Fruit fly (Drosophila melanogaster): ENCODE measurements around the gene CG3347.

DNA sequence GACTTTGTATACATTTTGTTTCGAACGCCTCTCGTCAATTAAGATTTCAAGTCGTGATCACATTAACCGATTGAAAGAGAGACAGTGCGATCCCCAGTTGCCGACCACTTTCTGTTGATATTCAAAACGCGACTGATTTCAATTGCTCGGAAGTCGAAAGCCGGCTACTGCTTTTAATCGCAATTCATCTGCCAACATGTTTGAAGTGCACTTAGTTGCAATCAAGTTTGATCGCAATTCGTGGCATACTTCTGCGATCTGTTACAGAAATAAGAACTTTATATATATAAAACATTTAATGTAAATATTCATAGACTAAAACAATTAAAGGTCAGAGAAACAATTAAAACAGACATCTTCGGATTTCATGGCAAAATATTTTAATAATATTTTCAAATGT lies 25.3 kb downstream of the CG3347 start, which contains the start of gene CG9664:
- TF ChIP-seq psq (optimal IDR thresholded peaks at IDR 0.05) (no peak), usp (GFP tag; optimal IDR thresholded peaks at IDR 0.05) (no peak), EcR (GFP tag; optimal IDR thresholded peaks at IDR 0.05) (no peak), Dll (optimal IDR thresholded peaks at IDR 0.05) (no peak)

All from whole organism.